Worm (Caenorhabditis elegans) whole organism, mixed stage, embryonic: ENCODE measurements around the gene ttr-8.
A peak's percentile ranks its signal among the peaks of the same experiment; 100 is the strongest.
"Not testable (repeated sequence)": the region's sequence is repeated elsewhere in the genome, so short reads cannot be mapped to it uniquely, and the experiment has no call there.

Experiments used
- M03D4.4 ChIP-seq: sonication (generic microtip); optimal IDR thresholded peaks from 2 replicates; lab custom pipeline; 2017; ENCODE audit warnings: mild to moderate bottlenecking, missing genetic modification characterization, missing compliant biosample characterization
- bed-3 ChIP-seq: fragments of 200-800 bp; sonication (Bioruptor generic); optimal IDR thresholded peaks from 3 replicates; lab custom pipeline; 2018; ENCODE audit warnings: mild to moderate bottlenecking, missing genetic modification characterization, moderate library complexity, missing compliant biosample characterization
- blmp-1 ChIP-seq: fragments of 150-350 bp; optimal IDR thresholded peaks from 2 replicates; lab custom pipeline; 2014; ENCODE audit warnings: missing biosample characterization, missing genetic modification characterization
- ceh-39 ChIP-seq: fragments of 150-350 bp; optimal IDR thresholded peaks from 2 replicates; lab custom pipeline; 2014; ENCODE audit warnings: missing biosample characterization, missing genetic modification characterization
- ceh-43 ChIP-seq: fragments of 200-800 bp; sonication (Bioruptor generic); optimal IDR thresholded peaks from 2 replicates; lab custom pipeline; 2018; ENCODE audit warnings: mild to moderate bottlenecking, missing genetic modification characterization, moderate library complexity, missing compliant biosample characterization
- ceh-83 ChIP-seq: fragments of 200-800 bp; sonication (Bioruptor generic); optimal IDR thresholded peaks from 2 replicates; lab custom pipeline; 2018; ENCODE audit warnings: mild to moderate bottlenecking, missing genetic modification characterization, missing compliant biosample characterization
- ces-1 ChIP-seq: fragments of 150-350 bp; optimal IDR thresholded peaks from 2 replicates; lab custom pipeline; 2014; ENCODE audit warnings: missing biosample characterization, missing genetic modification reagents, missing genetic modification characterization
- cnd-1 ChIP-seq: fragments of 200-800 bp; sonication (Bioruptor generic); optimal IDR thresholded peaks from 2 replicates; lab custom pipeline; 2018; ENCODE audit warnings: mild to moderate bottlenecking, missing genetic modification characterization, missing compliant biosample characterization
- flh-1 ChIP-seq: fragments of 200-800 bp; sonication (Bioruptor generic); optimal IDR thresholded peaks from 2 replicates; lab custom pipeline; 2018; ENCODE audit warnings: mild to moderate bottlenecking, missing genetic modification characterization, moderate library complexity, missing compliant biosample characterization
- ham-2 ChIP-seq: fragments of 200-800 bp; sonication (Bioruptor generic); optimal IDR thresholded peaks from 2 replicates; lab custom pipeline; 2018; ENCODE audit warnings: mild to moderate bottlenecking, missing genetic modification characterization, missing compliant biosample characterization
- hlh-1 ChIP-seq: fragments of 150-350 bp; optimal IDR thresholded peaks from 2 replicates; lab custom pipeline; 2014; ENCODE audit warnings: missing biosample characterization, missing genetic modification reagents, missing genetic modification characterization
- lin-13 ChIP-seq: fragments of 150-350 bp; optimal IDR thresholded peaks from 2 replicates; lab custom pipeline; 2014; ENCODE audit warnings: missing biosample characterization, missing genetic modification characterization
- lin-32 ChIP-seq: fragments of 200-800 bp; sonication (Bioruptor generic); optimal IDR thresholded peaks from 2 replicates; lab custom pipeline; 2018; ENCODE audit warnings: mild to moderate bottlenecking, missing genetic modification characterization, missing compliant biosample characterization
- lsy-2 ChIP-seq: fragments of 150-350 bp; optimal IDR thresholded peaks from 2 replicates; lab custom pipeline; 2014; ENCODE audit warnings: missing biosample characterization, missing genetic modification characterization
- mab-5 ChIP-seq: fragments of 150-350 bp; optimal IDR thresholded peaks from 2 replicates; lab custom pipeline; 2014; ENCODE audit warnings: missing biosample characterization, missing genetic modification characterization
- mep-1 ChIP-seq: fragments of 150-350 bp; optimal IDR thresholded peaks from 2 replicates; lab custom pipeline; 2017; ENCODE audit warnings: missing biosample characterization, missing genetic modification reagents, missing genetic modification characterization, inconsistent platforms
- mls-2 ChIP-seq: sonication (generic microtip); optimal IDR thresholded peaks from 2 replicates; lab custom pipeline; 2016; ENCODE audit warnings: mild to moderate bottlenecking, missing genetic modification characterization, moderate library complexity, missing compliant biosample characterization
- nhr-12 ChIP-seq: fragments of 150-350 bp; optimal IDR thresholded peaks from 2 replicates; lab custom pipeline; 2014; ENCODE audit warnings: missing biosample characterization, missing genetic modification characterization
- nhr-2 ChIP-seq: fragments of 150-350 bp; optimal IDR thresholded peaks from 2 replicates; lab custom pipeline; 2014; ENCODE audit warnings: missing biosample characterization, missing genetic modification characterization
- nhr-237 ChIP-seq: fragments of 150-350 bp; optimal IDR thresholded peaks from 2 replicates; lab custom pipeline; 2014; ENCODE audit warnings: missing biosample characterization, missing genetic modification characterization
- nhr-28 ChIP-seq: fragments of 150-350 bp; optimal IDR thresholded peaks from 2 replicates; lab custom pipeline; 2014; ENCODE audit warnings: missing biosample characterization, missing genetic modification characterization
- nhr-76 ChIP-seq: sonication (generic microtip); optimal IDR thresholded peaks from 2 replicates; lab custom pipeline; 2017; ENCODE audit warnings: missing biosample characterization, missing genetic modification characterization
- pha-4 ChIP-seq: fragments of 150-350 bp; optimal IDR thresholded peaks from 2 replicates; lab custom pipeline; 2018; ENCODE audit warnings: missing biosample characterization, missing genetic modification reagents, missing genetic modification characterization
- sem-2 ChIP-seq: fragments of 200-800 bp; sonication (Bioruptor generic); optimal IDR thresholded peaks from 2 replicates; lab custom pipeline; 2018; ENCODE audit warnings: mild to moderate bottlenecking, missing genetic modification characterization, missing compliant biosample characterization
- sptf-1 ChIP-seq: sonication (generic microtip); optimal IDR thresholded peaks from 2 replicates; lab custom pipeline; 2017; ENCODE audit warnings: mild to moderate bottlenecking, missing genetic modification characterization, moderate library complexity, missing compliant biosample characterization
- unc-120 ChIP-seq: sonication (generic microtip); optimal IDR thresholded peaks from 2 replicates; lab custom pipeline; 2017; ENCODE audit warnings: missing genetic modification characterization, missing compliant biosample characterization; ENCODE audit not compliant: poor library complexity, severe bottlenecking
- zip-8 ChIP-seq: fragments of 150-350 bp; optimal IDR thresholded peaks from 2 replicates; lab custom pipeline; 2014; ENCODE audit warnings: missing biosample characterization, missing genetic modification characterization
- ztf-11 ChIP-seq: fragments of 150-350 bp; optimal IDR thresholded peaks from 2 replicates; lab custom pipeline; 2014; ENCODE audit warnings: missing biosample characterization, missing genetic modification characterization

Gene ttr-8

ce11 chrIII:7565247-7565646, at the start of gene ttr-8:
TSS of gene ttr-8 (minus strand) at chrIII:7565347.
- TF ChIP-seq ceh-39 (no peak), unc-120 (tag; lab: Kevin White, UChicago) (no peak), sem-2 (GFP tag; lab: Kevin White, UChicago) (no peak), sptf-1 (no peak), ztf-11 (tag; lab: Kevin White, UChicago) (no peak), mab-5 (tag; lab: Kevin White, UChicago) (no peak), nhr-237 (tag; lab: Kevin White, UChicago) (no peak), mep-1 (no peak), ces-1 (GFP tag; lab: Kevin White, UChicago) (no peak), mls-2 (no peak), ham-2 (GFP tag; lab: Kevin White, UChicago) (no peak), nhr-2 (tag; lab: Kevin White, UChicago) (no peak), ceh-43 (GFP tag; lab: Kevin White, UChicago) (no peak), lin-32 (GFP tag; lab: Kevin White, UChicago) (no peak), nhr-12 (tag; lab: Kevin White, UChicago) (no peak), pha-4 (tag; lab: Kevin White, UChicago) (no peak)

ce11 chrIII:7614530-7614929, 49.4 kb upstream of the ttr-8 start, which contains the start of gene T04A6.2:
TSS of gene T04A6.2 (plus strand) at chrIII:7614830.
- no peak for TF ChIP-seq unc-120 (tag; lab: Kevin White, UChicago)
- no peak for TF ChIP-seq bed-3 (GFP tag; lab: Kevin White, UChicago)
- no peak for TF ChIP-seq mab-5 (tag; lab: Kevin White, UChicago)
- TF ChIP-seq hlh-1 = no peak
- no peak for TF ChIP-seq sem-2 (GFP tag; lab: Kevin White, UChicago)
- no peak for TF ChIP-seq nhr-28
- TF ChIP-seq blmp-1 (tag; lab: Kevin White, UChicago) = no peak
- no peak for TF ChIP-seq ham-2 (GFP tag; lab: Kevin White, UChicago)

ce11 chrIII:7609168-7609567, 44.0 kb upstream of the ttr-8 start, which contains the start of gene nsph-4.3:
TSS of gene nsph-4.3 (minus strand) at chrIII:7609268.
- TF ChIP-seq sptf-1 (no peak), M03D4.4 (tag; lab: Kevin White, UChicago) (no peak), nhr-76 (tag; lab: Kevin White, UChicago) (no peak), ceh-83 (no peak), flh-1 (GFP tag; lab: Kevin White, UChicago) (no peak), cnd-1 (tag; lab: Kevin White, UChicago) (no peak), sem-2 (GFP tag; lab: Kevin White, UChicago) (no peak), blmp-1 (tag; lab: Kevin White, UChicago) (no peak)

ce11 chrIII:7608223-7608622, 43.1 kb upstream of the ttr-8 start, which contains the start of gene T04A6.3:
TSS of gene T04A6.3 (minus strand) at chrIII:7608323.
- TF ChIP-seq ceh-83 (no peak), ham-2 (GFP tag; lab: Kevin White, UChicago) (no peak), nhr-2 (tag; lab: Kevin White, UChicago) (no peak), sptf-1 (no peak), zip-8 (tag; lab: Kevin White, UChicago) (no peak), ceh-43 (GFP tag; lab: Kevin White, UChicago) (no peak), lin-32 (GFP tag; lab: Kevin White, UChicago) (no peak), unc-120 (tag; lab: Kevin White, UChicago) (no peak), lin-13 (tag; lab: Kevin White, UChicago) (no peak)

- TF ChIP-seq mab-5 (tag; lab: Kevin White, UChicago); ceh-83; sptf-1: not testable (repeated sequence)
Measured at ce11 chrIII:7594482-7594881, 29.3 kb upstream of the ttr-8 start, which contains the start of gene Y80D4G.2. TSS of gene Y80D4G.2 (minus strand) at chrIII:7594582.

ce11 chrIII:7593285-7593928, 28.3 kb upstream of the ttr-8 start, which contains the start of gene R13A5.11:
TSS of gene R13A5.11 (minus strand) at chrIII:7593335.
- TF ChIP-seq lsy-2 (tag; lab: Kevin White, UChicago) (no peak), ceh-43 (GFP tag; lab: Kevin White, UChicago) (peak; percentile 84), ztf-11 (tag; lab: Kevin White, UChicago) (no peak), nhr-2 (tag; lab: Kevin White, UChicago) (no peak), nhr-12 (tag; lab: Kevin White, UChicago) (no peak)
